Worm (Caenorhabditis elegans): Measurements from ENCODE around the gene Y6G8.5.
"Not testable (repeated sequence)": the region's sequence is repeated elsewhere in the genome, so short reads cannot be mapped to it uniquely, and the experiment has no call there.

DNA sequence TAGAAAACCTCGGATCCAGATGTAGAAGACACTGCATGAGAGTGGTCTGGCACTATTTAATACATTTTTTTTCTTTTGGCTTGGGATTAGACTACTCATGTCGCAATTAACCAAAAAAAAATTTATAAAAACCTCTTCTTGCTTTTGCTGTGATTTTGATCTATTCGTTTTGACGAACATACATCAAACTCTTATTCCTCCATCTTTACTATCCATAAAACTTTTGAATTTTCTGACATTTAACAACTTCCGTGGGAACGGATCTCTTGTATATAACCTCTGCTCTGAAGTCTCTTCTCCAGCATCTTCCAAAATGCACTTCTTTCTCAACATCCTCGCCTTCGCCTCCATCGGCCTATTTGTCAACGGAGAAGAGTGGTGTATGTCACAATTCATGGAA, 9.5 kb downstream of the Y6G8.5 start, which contains the start of gene Y6G8.16:
- not testable (repeated sequence) for TF ChIP-seq jun-1 (tag; optimal IDR thresholded peaks at IDR 0.05); unc-62 (GFP tag; optimal IDR thresholded peaks at IDR 0.05); mdl-1 (tag; optimal IDR thresholded peaks at IDR 0.05); ces-1 (GFP tag; optimal IDR thresholded peaks at IDR 0.05); C04F5.9 (tag; optimal IDR thresholded peaks at IDR 0.05); isw-1 (GFP tag; IDR thresholded peaks at IDR 0.05); nhr-11 (tag; optimal IDR thresholded peaks at IDR 0.05); nhr-12 (tag; optimal IDR thresholded peaks at IDR 0.05); pqm-1 (tag; optimal IDR thresholded peaks at IDR 0.05); lsy-2 (tag; optimal IDR thresholded peaks at IDR 0.05); nhr-76 (tag; optimal IDR thresholded peaks at IDR 0.05); elt-2 (tag; optimal IDR thresholded peaks at IDR 0.05); snu-23 (GFP tag; optimal IDR thresholded peaks at IDR 0.05)

Data from whole organism, L1 larva.